Worm (Caenorhabditis elegans) whole organism, L2 larva: Measurements from ENCODE around the gene nhr-126.

ENCODE experiments used
- ZK546.5 ChIP-seq: sonication (generic microtip); optimal IDR thresholded peaks from 2 replicates; lab custom pipeline; 2017; ENCODE audit warnings: missing biosample characterization, missing genetic modification characterization
- elt-3 ChIP-seq: sonication (generic microtip); optimal IDR thresholded peaks from 2 replicates; lab custom pipeline; 2017; ENCODE audit warnings: missing biosample characterization, missing genetic modification characterization
- lin-13 ChIP-seq: fragments of 150-350 bp; optimal IDR thresholded peaks from 2 replicates; lab custom pipeline; 2014; ENCODE audit warnings: missing biosample characterization, missing genetic modification reagents, missing genetic modification characterization
- lin-39 ChIP-seq: fragments of 150-350 bp; optimal IDR thresholded peaks from 2 replicates; lab custom pipeline; 2014; ENCODE audit warnings: missing biosample characterization, missing genetic modification reagents, missing genetic modification characterization
- lsy-2 ChIP-seq, 2 experiments: fragments of 150-350 bp in 1 of 2; sonication (generic microtip) in 1 of 2; optimal IDR thresholded peaks; 2 replicates each; lab custom pipeline; 2014 to 2017; ENCODE audit warnings: missing biosample characterization in 2 of 2, missing genetic modification characterization in 2 of 2
- mdl-1 ChIP-seq, 2 experiments: fragments of 150-350 bp in 1 of 2; sonication (generic microtip) in 1 of 2; optimal IDR thresholded peaks; 2 replicates each; lab custom pipeline; 2017; ENCODE audit warnings: missing biosample characterization in 2 of 2, missing genetic modification characterization in 2 of 2
- nhr-237 ChIP-seq: fragments of 150-350 bp; optimal IDR thresholded peaks from 2 replicates; lab custom pipeline; 2014; ENCODE audit warnings: missing biosample characterization, missing genetic modification characterization
- peb-1 ChIP-seq: fragments of 150-350 bp; optimal IDR thresholded peaks from 2 replicates; lab custom pipeline; 2014; ENCODE audit warnings: missing biosample characterization, missing genetic modification characterization
- sem-4 ChIP-seq: fragments of 150-350 bp; optimal IDR thresholded peaks from 2 replicates; lab custom pipeline; 2014; ENCODE audit warnings: missing biosample characterization, missing genetic modification reagents, missing genetic modification characterization
- skn-1 ChIP-seq: sonication (generic microtip); optimal IDR thresholded peaks from 2 replicates; lab custom pipeline; 2017; ENCODE audit warnings: missing biosample characterization, missing genetic modification characterization
- snpc-4 ChIP-seq: fragments of 150-350 bp; optimal IDR thresholded peaks from 2 replicates; lab custom pipeline; 2014; ENCODE audit warnings: missing biosample characterization, missing genetic modification characterization
- ztf-1 ChIP-seq: fragments of 200-800 bp; sonication (Bioruptor generic); conservative IDR thresholded peaks from 2 replicates; pipeline ENCODE4 v1.3.6; 2022; ENCODE audit warnings: missing genetic modification characterization, missing compliant biosample characterization
- ztf-11 ChIP-seq: sonication (generic microtip); optimal IDR thresholded peaks from 2 replicates; lab custom pipeline; 2017; ENCODE audit warnings: missing biosample characterization, missing genetic modification characterization

- TF ChIP-seq lin-39 (tag; lab: Kevin White, UChicago) (no peak), lin-13 (no peak), ztf-1 (GFP tag; lab: Robert Waterston, UW) (no peak), nhr-237 (no peak), peb-1 (tag; lab: Kevin White, UChicago) (no peak), skn-1 (no peak), mdl-1 (tag; optimal IDR thresholded peaks at IDR 0.05; lab: Kevin White, UChicago) (no peak), lsy-2 (tag; optimal IDR thresholded peaks at IDR 0.05; lab: Kevin White, UChicago) (no peak), snpc-4 (tag; lab: Kevin White, UChicago) (no peak), sem-4 (tag; lab: Kevin White, UChicago) (no peak), elt-3 (tag; lab: Kevin White, UChicago) (no peak), ztf-11 (no peak), ZK546.5 (tag; lab: Kevin White, UChicago) (no peak)
Measured at ce11 chrV:2225130-2225529, 3.8 kb upstream of the nhr-126 start, which contains the start of gene nhr-103.
